Worm (Caenorhabditis elegans): ENCODE data around the gene C14C6.8.

DNA sequence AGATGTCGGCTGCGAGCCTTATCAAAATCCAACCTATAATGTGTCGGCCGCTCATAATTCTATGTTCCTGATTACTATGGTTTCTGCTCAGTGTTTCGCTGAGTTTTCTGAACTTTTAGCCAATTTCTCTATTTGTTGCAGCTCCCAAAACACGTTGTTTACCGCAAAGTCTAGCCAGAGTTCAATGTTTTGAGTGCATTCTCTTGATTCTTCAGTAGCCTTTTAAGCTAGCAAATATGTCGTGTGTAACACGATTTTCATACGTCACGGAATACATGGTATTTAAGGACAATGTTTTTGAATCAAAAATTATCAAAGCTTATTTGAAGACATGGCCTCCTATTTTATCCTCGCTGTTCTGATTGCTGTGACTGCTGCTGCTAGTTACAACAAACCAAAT, 47.8 kb downstream of the C14C6.8 start, which contains the start of gene srlf-19:
- TF ChIP-seq ZK546.5 (tag; optimal IDR thresholded peaks at IDR 0.05) (no peak), nhr-11 (tag; optimal IDR thresholded peaks at IDR 0.05) (no peak), nfya-1 (tag; optimal IDR thresholded peaks at IDR 0.05; ENCODE audit: insufficient read depth) (no peak), pqm-1 (tag; optimal IDR thresholded peaks at IDR 0.05) (no peak), hmg-11 (tag; optimal IDR thresholded peaks at IDR 0.05) (no peak), aly-2 (tag; optimal IDR thresholded peaks at IDR 0.05) (no peak), egl-27 (tag; optimal IDR thresholded peaks at IDR 0.05) (no peak)
